Worm (Caenorhabditis elegans) whole organism, L4 larva: Measurements from ENCODE around the gene C32H11.3.

Source experiments
- aha-1 ChIP-seq: fragments of 150-350 bp; peaks from one replicate; lab custom pipeline; 2014; ENCODE audit warnings: missing biosample characterization, missing genetic modification characterization
- dve-1 ChIP-seq: sonication (generic microtip); optimal IDR thresholded peaks from 2 replicates; lab custom pipeline; 2017; ENCODE audit warnings: antibody characterized with exemption, mild to moderate bottlenecking, missing genetic modification characterization, missing compliant biosample characterization; ENCODE audit not compliant: insufficient read depth
- lin-13 ChIP-seq: fragments of 150-350 bp; optimal IDR thresholded peaks from 2 replicates; lab custom pipeline; 2014; ENCODE audit warnings: missing biosample characterization, missing genetic modification reagents, missing genetic modification characterization
- lin-15B ChIP-seq: fragments of 150-350 bp; sonication (generic microtip); optimal IDR thresholded peaks from 3 replicates; lab custom pipeline; 2014; ENCODE audit warnings: missing biosample characterization, missing genetic modification characterization
- mes-2 ChIP-seq: sonication (generic microtip); optimal IDR thresholded peaks from 2 replicates; lab custom pipeline; 2016; ENCODE audit warnings: missing genotype, mild to moderate bottlenecking, missing genetic modification characterization, missing compliant biosample characterization; ENCODE audit not compliant: poor library complexity, severe bottlenecking
- nhr-237 ChIP-seq: sonication (generic microtip); optimal IDR thresholded peaks from 2 replicates; lab custom pipeline; 2017; ENCODE audit warnings: missing biosample characterization, missing genetic modification characterization
- nhr-25 ChIP-seq: sonication (generic microtip); optimal IDR thresholded peaks from 2 replicates; lab custom pipeline; 2017; ENCODE audit warnings: missing genetic modification characterization, mild to moderate bottlenecking, missing compliant biosample characterization, antibody characterized with exemption, moderate library complexity, borderline replicate concordance; ENCODE audit not compliant: insufficient read depth
- nhr-42 ChIP-seq: fragments of 200-800 bp; sonication (Bioruptor generic); IDR thresholded peaks from 2 replicates; pipeline ENCODE4 v1.3.6; 2022; ENCODE audit warnings: missing genetic modification characterization, missing compliant biosample characterization
- nhr-77 ChIP-seq: fragments of 150-350 bp; optimal IDR thresholded peaks from 2 replicates; lab custom pipeline; 2014; ENCODE audit warnings: missing biosample characterization, missing genetic modification characterization
- set-16 ChIP-seq: fragments of 200-800 bp; sonication (Bioruptor generic); IDR thresholded peaks from 2 replicates; pipeline ENCODE4 v1.3.6; 2022; ENCODE audit warnings: missing genetic modification reagents, missing genetic modification characterization, missing compliant biosample characterization
- snpc-4 ChIP-seq: fragments of 150-350 bp; optimal IDR thresholded peaks from 2 replicates; lab custom pipeline; 2014; ENCODE audit warnings: missing biosample characterization, missing genetic modification characterization
- unc-62 ChIP-seq, 3 experiments: fragments of 150-350 bp in 1 of 3; sonication (generic microtip); optimal IDR thresholded peaks in 2 of 3; peaks in 1 of 3; 1 replicate in 1 of 3; 2 replicates in 2 of 3; lab custom pipeline; 2014 to 2017; ENCODE audit warnings: missing biosample characterization in 3 of 3, missing genetic modification characterization in 3 of 3, missing genetic modification reagents in 3 of 3, missing genotype in 1 of 3
- zag-1 ChIP-seq: fragments of 150-350 bp; optimal IDR thresholded peaks from 2 replicates; lab custom pipeline; 2014; ENCODE audit warnings: missing biosample characterization, missing genetic modification characterization

ce11 chrIV:12924332-12924731 is 6.0 kb downstream of the C32H11.3 start, which contains the start of gene srlf-4:
- TF ChIP-seq set-16 (GFP tag; lab: Robert Waterston, UW) (no peak), dve-1 (no peak), aha-1 (tag; lab: Kevin White, UChicago) (no peak), mes-2 (tag; lab: Kevin White, UChicago) (no peak), snpc-4 (tag; lab: Kevin White, UChicago) (no peak), zag-1 (tag; lab: Kevin White, UChicago) (no peak), nhr-77 (no peak), nhr-237 (no peak), lin-15B (tag; lab: Kevin White, UChicago) (no peak), unc-62 (GFP tag; optimal IDR thresholded peaks at IDR 0.05 in 1 of 2; lab: Kevin White, UChicago) (no peak), unc-62 (tag; optimal IDR thresholded peaks at IDR 0.05; lab: Kevin White, UChicago) (no peak), nhr-42 (no peak), nhr-25 (tag; lab: Kevin White, UChicago) (no peak), lin-13 (GFP tag; lab: Kevin White, UChicago) (no peak)
